Fruit fly (Drosophila melanogaster): ENCODE data around the gene CG34107.

Gene CG34107

dm6 chr3R:10269921-10270431 lies 45.3 kb downstream of the CG34107 start:
- TF ChIP-seq woc (GFP tag; optimal IDR thresholded peaks at IDR 0.05) (no peak), N (GFP tag; optimal IDR thresholded peaks at IDR 0.05) (no peak)

dm6 chr3R:10272695-10273094 lies 48.0 kb downstream of the CG34107 start:
- no peak for TF ChIP-seq Rel (GFP tag; optimal IDR thresholded peaks at IDR 0.05)
- no peak for TF ChIP-seq Rel (tag; optimal IDR thresholded peaks at IDR 0.05)
- no peak for TF ChIP-seq dmrt93B (GFP tag; optimal IDR thresholded peaks at IDR 0.05)
- no peak for TF ChIP-seq HLH106 (tag; optimal IDR thresholded peaks at IDR 0.05)
- no peak for TF ChIP-seq h (GFP tag; optimal IDR thresholded peaks at IDR 0.05)
- TF ChIP-seq jim (GFP tag; optimal IDR thresholded peaks at IDR 0.05) = no peak
- no peak for TF ChIP-seq Dfd (GFP tag; optimal IDR thresholded peaks at IDR 0.05)
- no peak for TF ChIP-seq Abd-B (GFP tag; optimal IDR thresholded peaks at IDR 0.05)
- no peak for TF ChIP-seq brk (GFP tag; optimal IDR thresholded peaks at IDR 0.05)
- no peak for TF ChIP-seq br (GFP tag; optimal IDR thresholded peaks at IDR 0.05)
- TF ChIP-seq Vsx2 (GFP tag; optimal IDR thresholded peaks at IDR 0.05; ENCODE audit: partially characterized antibody) = no peak

dm6 chr3R:10274306-10274705 lies 49.6 kb downstream of the CG34107 start:
- TF ChIP-seq lola (GFP tag; optimal IDR thresholded peaks at IDR 0.05) = no peak
- no peak for TF ChIP-seq CrebA (GFP tag; optimal IDR thresholded peaks at IDR 0.05; ENCODE audit: borderline replicate concordance)
- no peak for TF ChIP-seq Hr83 (GFP tag; optimal IDR thresholded peaks at IDR 0.05; ENCODE audit: poor library complexity, severe bottlenecking)
- no peak for TF ChIP-seq Dif (GFP tag; optimal IDR thresholded peaks at IDR 0.05; ENCODE audit: partially characterized antibody)
- no peak for TF ChIP-seq fru (GFP tag; optimal IDR thresholded peaks at IDR 0.05)
- TF ChIP-seq Hnf4 (GFP tag; optimal IDR thresholded peaks at IDR 0.05) = no peak
- no peak for TF ChIP-seq Hr78 (GFP tag; optimal IDR thresholded peaks at IDR 0.05)
- TF ChIP-seq psq (GFP tag; optimal IDR thresholded peaks at IDR 0.05) = no peak
- TF ChIP-seq br (GFP tag; optimal IDR thresholded peaks at IDR 0.05) = no peak
- no peak for TF ChIP-seq HLH106 (tag; optimal IDR thresholded peaks at IDR 0.05)
- no peak for TF ChIP-seq Dfd (GFP tag; optimal IDR thresholded peaks at IDR 0.05)
- TF ChIP-seq rgr (GFP tag; optimal IDR thresholded peaks at IDR 0.05) = no peak
- TF ChIP-seq dmrt93B (GFP tag; optimal IDR thresholded peaks at IDR 0.05) = no peak
- no peak for TF ChIP-seq Rel (GFP tag; optimal IDR thresholded peaks at IDR 0.05)
- no peak for TF ChIP-seq Rel (tag; optimal IDR thresholded peaks at IDR 0.05)
- no peak for TF ChIP-seq ey (GFP tag; optimal IDR thresholded peaks at IDR 0.05)
- TF ChIP-seq jim (GFP tag; optimal IDR thresholded peaks at IDR 0.05) = no peak
- no peak for TF ChIP-seq Jra (GFP tag; optimal IDR thresholded peaks at IDR 0.05)
- TF ChIP-seq woc (GFP tag; optimal IDR thresholded peaks at IDR 0.05) = no peak

- TF ChIP-seq psq (GFP tag; optimal IDR thresholded peaks at IDR 0.05) = no peak
- TF ChIP-seq dsf (GFP tag; optimal IDR thresholded peaks at IDR 0.05; ENCODE audit: borderline replicate concordance) = no peak
- no peak for TF ChIP-seq Abd-B (GFP tag; optimal IDR thresholded peaks at IDR 0.05)
- TF ChIP-seq Myc (optimal IDR thresholded peaks at IDR 0.05) = no peak
Observed at dm6 chr3R:10274829-10275228, 50.1 kb downstream of the CG34107 start.
